Fruit fly (Drosophila melanogaster) whole organism, pupa: ENCODE measurements around the gene CG33985.

ENCODE experiments used
- CG10348 ChIP-seq: fragments of 200-800 bp; sonication (Bioruptor generic); IDR thresholded peaks from 2 replicates; pipeline ENCODE4 v1.3.6; 2022; ENCODE audit warnings: missing biosample characterization, missing genetic modification characterization
- CG12605 ChIP-seq: fragments of 200-800 bp; sonication (Bioruptor generic); IDR thresholded peaks from 2 replicates; pipeline ENCODE4 v1.3.6; 2022; ENCODE audit warnings: missing biosample characterization, missing genetic modification characterization
- CG13204 ChIP-seq: fragments of 200-800 bp; sonication (Bioruptor generic); optimal IDR thresholded peaks from 2 replicates; lab custom pipeline; 2018; ENCODE audit warnings: missing biosample characterization, mild to moderate bottlenecking, missing genetic modification characterization, moderate library complexity
- CG14655 ChIP-seq: fragments of 200-800 bp; sonication (Bioruptor generic); optimal IDR thresholded peaks from 3 replicates; lab custom pipeline; 2017; ENCODE audit warnings: mild to moderate bottlenecking, missing biosample characterization, missing genetic modification reagents, missing genetic modification characterization
- CG15710 ChIP-seq: fragments of 200-800 bp; sonication (Bioruptor generic); optimal IDR thresholded peaks from 2 replicates; lab custom pipeline; 2018; ENCODE audit warnings: missing biosample characterization, mild to moderate bottlenecking, missing genetic modification characterization, moderate library complexity
- CG17806 ChIP-seq: fragments of 200-800 bp; sonication (Bioruptor generic); optimal IDR thresholded peaks from 2 replicates; lab custom pipeline; 2018; ENCODE audit warnings: missing biosample characterization, mild to moderate bottlenecking, missing genetic modification characterization, moderate library complexity
- CG32121 ChIP-seq: fragments of 200-800 bp; sonication (Bioruptor generic); IDR thresholded peaks from 2 replicates; pipeline ENCODE4 v1.3.6; 2022; ENCODE audit warnings: missing biosample characterization, missing genetic modification characterization
- CG34367 ChIP-seq: fragments of 200-800 bp; sonication (Bioruptor generic); optimal IDR thresholded peaks from 2 replicates; lab custom pipeline; 2018; ENCODE audit warnings: missing biosample characterization, mild to moderate bottlenecking, missing genetic modification characterization
- CG4496 ChIP-seq: fragments of 200-800 bp; sonication (Bioruptor generic); IDR thresholded peaks from 3 replicates; pipeline ENCODE4 v1.3.6; 2022; ENCODE audit warnings: missing biosample characterization, missing genetic modification characterization
- CG8159 ChIP-seq: fragments of 200-800 bp; sonication (Bioruptor generic); optimal IDR thresholded peaks from 3 replicates; lab custom pipeline; 2018; ENCODE audit warnings: missing biosample characterization, mild to moderate bottlenecking, missing genetic modification characterization, moderate library complexity
- CG8301 ChIP-seq: fragments of 200-800 bp; sonication (Bioruptor generic); optimal IDR thresholded peaks from 2 replicates; lab custom pipeline; 2018; ENCODE audit warnings: missing biosample characterization, mild to moderate bottlenecking, missing genetic modification characterization
- CG9948 ChIP-seq: fragments of 200-800 bp; sonication (Bioruptor generic); optimal IDR thresholded peaks from 2 replicates; lab custom pipeline; 2018; ENCODE audit warnings: missing biosample characterization, mild to moderate bottlenecking, missing genetic modification characterization, moderate library complexity
- D1 ChIP-seq: fragments of 200-800 bp; sonication (Bioruptor generic); optimal IDR thresholded peaks from 2 replicates; lab custom pipeline; 2018; ENCODE audit warnings: missing biosample characterization, mild to moderate bottlenecking, missing genetic modification characterization, moderate library complexity
- EcR ChIP-seq: fragments of 200-800 bp; sonication (Bioruptor generic); optimal IDR thresholded peaks from 3 replicates; lab custom pipeline; 2019; ENCODE audit warnings: missing biosample characterization, missing genetic modification characterization, mild to moderate bottlenecking, moderate library complexity, missing genetic modification reagents
- Ets98B ChIP-seq: fragments of 200-800 bp; sonication (Bioruptor generic); IDR thresholded peaks from 2 replicates; pipeline ENCODE4 v1.3.6; 2022; ENCODE audit warnings: missing biosample characterization, missing genetic modification characterization
- Pif1A ChIP-seq: fragments of 200-800 bp; sonication (Bioruptor generic); optimal IDR thresholded peaks from 3 replicates; lab custom pipeline; 2016; ENCODE audit warnings: missing biosample characterization, missing genetic modification characterization
- Pif1B ChIP-seq: fragments of 200-800 bp; sonication (Bioruptor generic); optimal IDR thresholded peaks from 3 replicates; lab custom pipeline; 2016; ENCODE audit warnings: missing biosample characterization, missing genetic modification characterization
- Snoo ChIP-seq: fragments of 200-800 bp; sonication (Bioruptor generic); optimal IDR thresholded peaks from 3 replicates; lab custom pipeline; 2017; ENCODE audit warnings: missing biosample characterization, mild to moderate bottlenecking, missing genetic modification characterization, inconsistent platforms
- fd96Ca ChIP-seq: fragments of 200-800 bp; sonication (Bioruptor generic); IDR thresholded peaks from 3 replicates; pipeline ENCODE4 v1.3.6; 2022; ENCODE audit warnings: missing biosample characterization, missing genetic modification characterization
- gl ChIP-seq: fragments of 200-800 bp; sonication (Bioruptor generic); optimal IDR thresholded peaks from 2 replicates; lab custom pipeline; 2018; ENCODE audit warnings: missing biosample characterization, mild to moderate bottlenecking, missing genetic modification characterization
- rn ChIP-seq: fragments of 200-800 bp; sonication (Bioruptor generic); IDR thresholded peaks from 2 replicates; pipeline ENCODE4 v1.3.6; 2022; ENCODE audit warnings: missing biosample characterization, missing genetic modification characterization

Gene CG33985

DNA sequence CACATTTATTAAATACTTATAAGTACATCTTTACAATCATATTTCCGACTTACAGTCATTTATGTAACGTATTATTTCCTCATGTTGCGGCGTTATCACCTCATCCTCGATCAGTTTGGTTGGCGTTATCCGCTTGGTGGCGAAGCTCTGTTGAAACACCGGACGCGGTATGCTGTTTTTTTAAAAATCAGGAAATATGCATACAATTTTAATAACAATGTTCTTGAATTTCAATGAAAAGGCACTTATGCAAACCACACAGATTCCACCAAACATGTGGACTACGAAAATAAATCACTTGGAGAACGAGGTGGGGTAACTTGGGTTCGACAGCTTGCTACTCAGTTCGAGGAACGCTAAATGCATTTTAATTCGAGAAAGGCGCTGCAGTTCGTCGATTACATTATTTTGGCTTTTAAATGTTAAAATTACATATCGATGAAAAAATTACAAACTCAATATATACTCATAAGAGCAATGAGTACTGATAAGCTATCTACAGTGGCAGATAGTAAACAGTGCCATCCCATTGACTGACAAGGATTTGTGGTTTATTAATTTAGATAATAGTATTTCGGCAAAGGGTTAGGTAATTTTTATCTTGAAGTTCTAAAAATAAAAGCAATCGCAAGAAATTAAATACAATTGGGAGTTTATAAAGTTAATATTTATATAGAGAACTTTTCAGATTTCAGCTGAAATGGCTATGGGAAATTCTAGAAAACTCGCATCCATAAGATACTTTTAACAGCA is 20.3 kb downstream of the CG33985 start:
- no peak for TF ChIP-seq CG12605 (GFP tag; lab: Robert Waterston, UW)
- no peak for TF ChIP-seq D1 (tag; lab: Kevin White, UChicago)
- TF ChIP-seq Snoo (tag; lab: Kevin White, UChicago) = no peak
- TF ChIP-seq CG34367 (tag; lab: Kevin White, UChicago) = no peak
- no peak for TF ChIP-seq CG9948
- no peak for TF ChIP-seq CG13204 (GFP tag; lab: Kevin White, UChicago)

DNA sequence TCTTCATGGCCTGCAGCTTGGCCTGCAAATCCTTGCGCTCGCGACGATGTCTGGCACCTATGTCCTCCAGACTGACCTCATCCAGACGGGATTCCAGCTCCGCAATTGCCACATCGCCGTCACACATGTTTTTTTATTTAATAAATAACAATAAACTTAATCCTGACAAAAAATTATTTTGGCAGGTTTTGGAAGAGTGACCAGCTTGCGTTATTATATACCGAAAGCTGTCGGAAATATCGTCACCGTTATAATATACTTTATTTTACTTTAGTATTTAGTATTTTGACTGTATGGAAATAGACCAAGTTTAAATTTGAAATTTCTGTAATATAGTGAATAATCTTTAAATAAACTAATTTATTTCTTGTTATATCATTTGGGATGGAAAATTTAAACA is 21.9 kb downstream of the CG33985 start, which contains the start of gene CG7857:
TSS of gene CG7857 (minus strand) at position 208 of the 400 bp plus-strand sequence.
- TF ChIP-seq rn (no peak), Pif1A (GFP tag; lab: Kevin White, UChicago) (no peak), CG4496 (GFP tag; lab: Robert Waterston, UW) (no peak), Ets98B (GFP tag; lab: Robert Waterston, UW) (no peak), CG8159 (tag; lab: Kevin White, UChicago) (no peak), CG14655 (no peak), CG12605 (GFP tag; lab: Robert Waterston, UW) (no peak), gl (tag; lab: Kevin White, UChicago) (no peak), Pif1B (GFP tag; lab: Kevin White, UChicago) (no peak), CG17806 (tag; lab: Kevin White, UChicago) (no peak), CG9948 (no peak), Snoo (tag; lab: Kevin White, UChicago) (no peak), CG15710 (tag; lab: Kevin White, UChicago) (no peak), CG34367 (tag; lab: Kevin White, UChicago) (no peak), CG13204 (GFP tag; lab: Kevin White, UChicago) (no peak), CG32121 (GFP tag; lab: Robert Waterston, UW) (no peak), fd96Ca (GFP tag; lab: Robert Waterston, UW) (no peak), CG8301 (no peak), CG10348 (GFP tag; lab: Robert Waterston, UW) (no peak)

DNA sequence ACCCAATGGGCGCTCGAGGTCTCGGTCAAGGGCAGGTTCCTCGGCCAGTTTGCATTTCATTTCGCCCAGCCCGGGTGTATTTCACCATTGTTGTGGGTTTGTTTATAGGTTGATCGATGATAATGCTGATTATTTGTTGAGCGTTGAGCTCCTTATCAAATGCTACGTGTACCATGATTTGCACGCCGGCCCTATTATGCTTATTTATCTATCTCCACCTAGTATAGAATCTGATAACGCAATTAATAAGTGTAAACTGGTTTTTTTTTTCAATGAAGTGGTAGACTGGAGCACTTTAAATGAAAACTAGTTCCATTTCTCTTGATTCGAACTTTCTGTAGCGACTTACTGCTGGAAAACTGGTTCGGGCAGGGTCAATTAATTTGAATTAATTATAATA is 24.4 kb downstream of the CG33985 start:
- TF ChIP-seq EcR (GFP tag; lab: Kevin White, UChicago) = no peak
- TF ChIP-seq Ets98B (GFP tag; lab: Robert Waterston, UW) = no peak
- no peak for TF ChIP-seq CG8159 (tag; lab: Kevin White, UChicago)
- TF ChIP-seq CG10348 (GFP tag; lab: Robert Waterston, UW) = no peak
- TF ChIP-seq gl (tag; lab: Kevin White, UChicago) = no peak
- TF ChIP-seq CG15710 (tag; lab: Kevin White, UChicago) = no peak
- TF ChIP-seq CG4496 (GFP tag; lab: Robert Waterston, UW) = no peak
- no peak for TF ChIP-seq CG9948
- no peak for TF ChIP-seq Pif1B (GFP tag; lab: Kevin White, UChicago)
- TF ChIP-seq Snoo (tag; lab: Kevin White, UChicago) = no peak

DNA sequence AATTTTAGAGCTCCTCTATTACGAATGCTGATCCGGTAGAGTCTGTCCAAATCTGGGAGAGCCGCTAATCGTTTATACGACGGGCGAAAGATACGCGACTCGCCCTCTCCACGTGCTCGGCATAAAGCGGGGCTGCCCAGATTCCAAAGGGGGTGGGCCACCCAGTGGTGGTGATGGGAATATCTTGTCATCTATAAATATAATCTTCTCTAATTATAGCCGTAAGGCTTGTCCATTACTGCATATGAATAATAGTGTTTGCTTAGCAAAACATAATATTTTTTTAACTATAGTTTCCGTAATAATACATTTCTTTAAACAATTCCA is 25.0 kb downstream of the CG33985 start:
- TF ChIP-seq CG34367 (tag; lab: Kevin White, UChicago) (no peak), CG9948 (no peak), Ets98B (GFP tag; lab: Robert Waterston, UW) (no peak), rn (no peak), CG14655 (no peak), Snoo (tag; lab: Kevin White, UChicago) (no peak)
- TF ChIP-seq, all 21 proteins: peak for 0

DNA sequence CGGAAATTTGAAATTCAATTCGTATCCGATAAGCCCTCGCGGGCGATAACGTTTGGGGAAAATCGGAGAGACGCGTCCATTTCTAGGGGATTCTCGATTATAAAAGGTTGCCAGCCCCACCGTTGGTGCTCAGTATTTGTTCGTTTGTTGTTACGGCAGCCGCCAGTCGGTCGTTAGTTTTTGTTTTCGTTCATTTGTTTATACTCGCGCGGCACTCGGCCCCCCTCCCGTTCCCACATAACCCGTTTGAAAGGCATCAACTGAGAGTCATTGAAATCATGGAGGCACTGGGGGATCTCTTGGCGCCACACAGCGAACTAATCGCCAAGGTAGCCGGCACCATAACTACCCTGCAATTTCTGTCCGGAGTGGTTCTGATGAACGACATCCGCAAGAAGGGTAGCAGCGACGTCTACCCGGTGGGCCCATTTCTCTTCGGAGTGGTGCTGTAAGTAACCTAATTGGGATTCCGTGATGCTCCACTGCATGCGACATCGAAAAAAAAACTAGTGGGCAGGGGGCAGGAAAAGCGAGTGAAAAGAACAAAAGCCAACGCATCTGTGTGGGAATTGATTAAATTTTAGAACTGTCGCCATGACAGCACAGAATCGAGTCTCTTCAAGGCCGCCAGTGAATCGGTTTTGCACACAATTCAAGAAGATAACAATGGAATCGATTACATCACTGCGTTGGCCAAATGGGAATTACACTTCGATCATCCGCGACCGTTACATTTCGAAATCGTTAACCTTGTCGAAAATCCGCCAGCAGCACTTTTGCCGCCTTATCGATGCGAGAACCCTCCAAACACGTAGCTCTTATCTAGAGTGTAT is 25.6 kb downstream of the CG33985 start, which contains the start of gene CG7272:
TSS of gene CG7272 (plus strand) at position 126 of the 833 bp plus-strand sequence.
- TF ChIP-seq CG14655 (no peak), Pif1B (GFP tag; lab: Kevin White, UChicago) (no peak), CG15710 (tag; lab: Kevin White, UChicago) (peak; percentile 3), D1 (tag; lab: Kevin White, UChicago) (peak; percentile 0), CG32121 (GFP tag; lab: Robert Waterston, UW) (peak; percentile 49; the same call in 1 of the 2 replicates), fd96Ca (GFP tag; lab: Robert Waterston, UW) (peak; percentile 60; the same call in 1 of the 3 replicates), CG8301 (peak; percentile 42), EcR (GFP tag; lab: Kevin White, UChicago) (peak; percentile 44), CG4496 (GFP tag; lab: Robert Waterston, UW) (peak; percentile 57; the same call in 2 of the 3 replicates), Ets98B (GFP tag; lab: Robert Waterston, UW) (peak; percentile 58; the same call in 1 of the 2 replicates), CG12605 (GFP tag; lab: Robert Waterston, UW) (0 out of 2 replicates have a peak, but pooled peaks have one; percentile 25)

DNA sequence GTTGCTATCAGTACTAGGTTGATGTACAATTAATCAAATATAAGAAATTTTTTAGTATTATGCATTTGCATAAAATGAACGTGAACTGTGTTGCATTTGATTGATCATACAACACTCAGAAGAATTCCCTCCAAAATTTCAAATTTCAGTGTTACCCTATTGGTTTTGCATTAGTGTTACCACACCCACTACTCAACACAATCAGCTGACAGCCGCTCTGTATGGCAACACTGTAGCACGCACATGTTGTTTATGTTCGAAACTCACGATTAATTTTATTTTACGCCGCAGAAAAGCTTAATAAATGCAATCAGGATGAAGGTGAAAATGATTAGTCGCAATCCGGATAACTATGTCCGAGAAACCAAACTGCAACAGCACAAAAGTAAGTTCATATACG is 27.9 kb downstream of the CG33985 start, which contains the start of gene CG7275:
TSS of gene CG7275 (plus strand) at position 215 of the 400 bp plus-strand sequence.
- TF ChIP-seq CG15710 (tag; lab: Kevin White, UChicago) = peak; percentile 7
- TF ChIP-seq D1 (tag; lab: Kevin White, UChicago) = no peak
